Fruit fly (Drosophila melanogaster): ENCODE measurements around the gene CG14323.

DNA sequence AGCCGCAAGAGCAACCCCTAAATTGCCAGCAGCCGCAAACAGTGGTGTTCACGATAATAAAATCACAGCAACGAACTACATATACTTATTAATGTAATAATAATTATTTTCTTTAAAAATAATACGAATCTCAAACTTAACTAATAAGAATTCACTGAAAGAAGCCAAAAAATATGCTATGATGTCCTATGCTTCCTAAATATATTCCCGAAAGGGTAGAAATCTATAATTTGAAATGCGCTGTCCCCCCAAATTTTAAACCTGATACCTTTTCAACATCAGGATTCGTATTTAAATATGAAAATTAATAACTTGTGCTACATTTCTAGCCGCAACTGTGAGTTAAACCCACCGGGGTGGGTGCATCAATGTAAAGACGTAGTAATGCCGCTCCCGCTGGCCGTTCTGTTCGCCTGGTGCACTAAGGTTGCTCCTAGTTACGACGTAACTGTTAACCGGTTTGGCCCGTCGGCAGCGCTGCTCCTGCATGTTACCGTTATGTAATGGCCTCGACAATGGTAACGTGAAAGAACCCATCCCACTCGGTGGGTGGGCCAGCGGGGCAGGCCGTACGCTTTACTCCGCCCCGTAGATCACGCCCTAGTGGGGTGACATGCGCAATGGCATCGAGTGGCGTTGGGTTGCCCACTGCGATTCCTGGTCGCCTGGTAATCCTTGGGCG is 17.6 kb downstream of the CG14323 start:
- TF ChIP-seq pan (optimal IDR thresholded peaks at IDR 0.05), result no peak
- no peak for TF ChIP-seq Hr78 (GFP tag; optimal IDR thresholded peaks at IDR 0.05)
- TF ChIP-seq Rel (GFP tag; optimal IDR thresholded peaks at IDR 0.05), result no peak
- TF ChIP-seq Rel (tag; optimal IDR thresholded peaks at IDR 0.05), result peak; percentile 14
- peak; percentile 57 for TF ChIP-seq psq (GFP tag; optimal IDR thresholded peaks at IDR 0.05)
- TF ChIP-seq usp (GFP tag; optimal IDR thresholded peaks at IDR 0.05), result no peak
- no peak for TF ChIP-seq dsf (GFP tag; optimal IDR thresholded peaks at IDR 0.05; ENCODE audit: borderline replicate concordance)

All from whole organism, wandering third instar larva.